Worm (Caenorhabditis elegans): ENCODE measurements around the gene srt-3.
"Not testable (repeated sequence)": the region's sequence is repeated elsewhere in the genome, so short reads cannot be mapped to it uniquely, and the experiment has no call there.

The srt-3 gene

DNA sequence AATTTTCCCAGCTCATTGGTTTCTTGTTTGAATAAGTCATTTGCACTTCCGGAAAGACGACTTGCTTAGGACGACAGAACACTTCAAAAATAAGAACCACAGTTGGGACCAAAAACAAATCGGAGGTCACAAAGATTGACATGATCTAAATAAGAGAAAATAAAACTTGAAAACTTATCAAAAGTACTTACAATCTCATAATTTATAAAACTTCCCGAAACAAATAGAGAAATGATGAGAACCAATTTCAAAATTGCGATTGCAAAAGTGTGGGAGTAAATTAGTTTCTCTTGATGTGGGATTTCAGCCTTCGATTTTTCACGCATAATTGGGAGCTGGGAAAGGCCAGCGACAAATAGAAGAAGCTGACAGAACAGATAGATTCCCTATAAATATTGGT lies 38.6 kb upstream of the srt-3 start, which contains the start of gene ZC132.11:
ZC132.11 (minus strand) TSS at position 101 of the 400 bp plus-strand sequence.
- TF ChIP-seq hlh-13 (GFP tag; optimal IDR thresholded peaks at IDR 0.05) (no peak), dmd-4 (tag; optimal IDR thresholded peaks at IDR 0.05; ENCODE audit: borderline replicate concordance) (no peak), unc-55 (GFP tag; optimal IDR thresholded peaks at IDR 0.05) (no peak), ceh-24 (tag; optimal IDR thresholded peaks at IDR 0.05) (no peak), C08G9.2 (tag; optimal IDR thresholded peaks at IDR 0.05) (no peak)

DNA sequence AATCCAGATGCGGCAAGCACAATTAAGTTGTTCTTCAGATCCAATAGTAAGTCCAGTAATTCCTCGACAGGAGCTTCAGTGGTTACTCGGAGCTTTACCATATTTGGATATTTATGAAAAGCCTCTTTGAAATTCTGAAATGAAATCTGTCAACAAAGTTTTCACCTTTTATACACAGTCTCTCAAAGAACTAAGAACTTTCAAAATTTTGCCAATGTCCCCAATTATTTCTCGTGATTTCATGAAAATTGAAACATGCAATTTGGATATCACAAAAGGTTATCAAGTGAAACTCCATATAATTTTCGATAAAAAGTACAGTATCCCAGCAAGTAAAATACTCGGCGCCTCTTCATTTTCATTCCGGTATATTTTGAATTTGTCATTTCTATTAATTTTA lies 35.9 kb upstream of the srt-3 start, which contains the start of gene F47D2.11:
F47D2.11 (minus strand) TSS at position 101 of the 400 bp plus-strand sequence.
- TF ChIP-seq C38D4.7 (GFP tag; optimal IDR thresholded peaks at IDR 0.05) = no peak
- no peak for TF ChIP-seq ceh-2 (tag; optimal IDR thresholded peaks at IDR 0.05)
- no peak for TF ChIP-seq pha-2 (tag; optimal IDR thresholded peaks at IDR 0.05)
- TF ChIP-seq K09A11.1 (tag; optimal IDR thresholded peaks at IDR 0.05; ENCODE audit: insufficient read depth) = no peak
- no peak for TF ChIP-seq F13H6.1 (tag; optimal IDR thresholded peaks at IDR 0.05)
- no peak for TF ChIP-seq fkh-10 (GFP tag; optimal IDR thresholded peaks at IDR 0.05)

DNA sequence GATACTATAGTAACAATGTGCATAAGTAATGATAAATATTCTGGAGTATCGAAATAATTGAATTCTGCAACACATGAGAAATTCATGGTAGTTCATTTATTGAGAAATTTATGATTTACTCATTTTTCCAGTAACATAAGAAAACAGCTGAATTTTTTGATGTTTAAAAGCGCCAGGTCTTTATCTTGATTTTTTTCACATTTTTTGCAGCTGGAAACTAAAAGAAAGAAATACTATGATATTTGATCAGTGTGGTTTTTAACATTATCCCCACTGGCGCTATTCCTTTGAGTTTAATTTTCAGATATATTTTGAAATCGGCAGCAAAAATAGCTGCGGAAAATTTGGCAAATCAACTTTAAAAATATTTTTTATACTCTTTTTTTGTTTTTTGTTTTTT lies 33.4 kb upstream of the srt-3 start, which contains the start of gene srh-194:
srh-194 (minus strand) TSS at position 101 of the 400 bp plus-strand sequence.
- TF ChIP-seq unc-3 (GFP tag; conservative IDR thresholded peaks at IDR 0.05); unc-3 (tag; optimal IDR thresholded peaks at IDR 0.05); fkh-10 (GFP tag; optimal IDR thresholded peaks at IDR 0.05); rnt-1 (tag; optimal IDR thresholded peaks at IDR 0.05): not testable (repeated sequence)

DNA sequence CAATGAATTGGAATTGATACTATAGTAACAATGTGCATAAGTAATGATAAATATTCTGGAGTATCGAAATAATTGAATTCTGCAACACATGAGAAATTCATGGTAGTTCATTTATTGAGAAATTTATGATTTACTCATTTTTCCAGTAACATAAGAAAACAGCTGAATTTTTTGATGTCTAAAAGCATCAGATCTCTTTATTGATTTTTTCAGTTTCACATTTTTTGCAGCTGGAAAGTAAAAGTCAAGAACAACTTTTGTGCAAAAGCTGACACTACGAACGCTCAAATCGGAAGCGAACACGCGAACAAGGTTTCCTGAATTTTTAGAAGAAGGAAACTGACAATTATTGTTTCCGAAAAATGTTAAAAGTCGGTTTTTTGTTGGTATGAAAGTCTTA lies 30.1 kb upstream of the srt-3 start, which contains the start of gene srh-193:
srh-193 (minus strand) TSS at position 101 of the 400 bp plus-strand sequence.
- not testable (repeated sequence) for TF ChIP-seq elt-2 (tag; optimal IDR thresholded peaks at IDR 0.05); hlh-30 (tag; optimal IDR thresholded peaks at IDR 0.05; ENCODE audit: insufficient read depth); ceh-18 (tag; optimal IDR thresholded peaks at IDR 0.05)

DNA sequence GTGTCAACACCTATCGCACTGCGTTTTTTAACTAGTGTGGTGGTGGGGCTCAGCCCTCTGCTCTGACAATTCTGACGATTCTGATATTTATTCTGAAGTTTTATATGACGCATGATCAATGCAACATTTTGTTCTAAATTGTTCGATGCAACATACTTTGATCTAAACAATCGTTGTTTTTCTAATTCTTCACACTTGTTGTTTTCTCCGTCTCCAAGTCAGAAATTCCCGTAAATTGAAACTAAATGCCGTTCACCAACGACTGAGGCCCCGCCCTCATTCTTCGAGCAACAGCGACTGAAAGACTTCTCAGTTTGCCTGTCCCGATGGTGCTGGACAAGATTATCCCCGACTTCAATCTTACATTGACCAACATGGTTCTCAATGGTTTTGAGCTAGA lies 24.7 kb upstream of the srt-3 start, which contains the start of gene srt-19:
srt-19 (plus strand) TSS at position 301 of the 400 bp plus-strand sequence.
- TF ChIP-seq unc-86, pqm-1, sdc-2 (tag; optimal IDR thresholded peaks at IDR 0.05): not testable (repeated sequence)

DNA sequence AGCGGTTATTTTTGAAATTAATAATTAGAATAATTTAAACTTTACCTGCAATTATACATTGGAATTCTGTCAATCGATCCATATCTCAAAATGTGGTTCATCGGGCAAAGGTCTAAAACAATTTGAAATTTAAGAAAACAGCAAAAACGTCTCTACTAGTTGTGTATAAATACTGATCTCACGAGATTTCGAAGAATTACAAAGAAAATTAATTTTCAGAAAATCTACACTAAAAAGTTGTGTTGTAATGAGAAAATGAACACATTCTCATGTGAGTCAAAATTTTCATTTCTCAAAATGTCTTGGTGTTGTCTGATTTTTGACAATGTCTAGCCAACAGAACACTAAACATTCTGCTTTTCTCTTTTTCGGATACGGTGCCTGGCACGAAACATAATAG lies 21.7 kb upstream of the srt-3 start, which contains the start of gene srt-37:
srt-37 (minus strand) TSS at position 101 of the 400 bp plus-strand sequence.
- not testable (repeated sequence) for TF ChIP-seq mec-3 (tag; optimal IDR thresholded peaks at IDR 0.05; ENCODE audit: borderline replicate concordance); K02D7.2 (tag; optimal IDR thresholded peaks at IDR 0.05); fax-1 (tag; optimal IDR thresholded peaks at IDR 0.05)

DNA sequence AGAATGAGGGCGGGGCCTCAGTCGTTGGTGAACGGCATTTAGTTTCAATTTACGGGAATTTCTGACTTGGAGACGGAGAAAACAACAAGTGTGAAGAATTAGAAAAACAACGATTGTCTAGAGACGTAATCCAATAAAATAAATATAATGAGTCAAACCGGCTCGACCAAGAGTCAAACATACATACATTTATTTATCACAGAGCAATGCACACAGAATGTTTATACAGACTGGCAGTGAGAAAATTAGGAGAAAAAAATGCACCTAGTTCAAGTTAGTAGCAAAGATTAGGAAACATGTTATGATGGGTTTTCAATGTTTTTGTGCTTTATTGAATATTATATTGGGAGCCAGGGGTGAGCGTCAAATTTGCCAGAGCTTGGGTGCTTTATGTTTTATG lies 18.7 kb upstream of the srt-3 start, which contains the start of gene srt-20:
srt-20 (minus strand) TSS at position 101 of the 400 bp plus-strand sequence.
- not testable (repeated sequence) for TF ChIP-seq hlh-15 (tag; optimal IDR thresholded peaks at IDR 0.05); unc-3 (GFP tag; conservative IDR thresholded peaks at IDR 0.05); unc-3 (tag; optimal IDR thresholded peaks at IDR 0.05); zip-5 (tag; optimal IDR thresholded peaks at IDR 0.05)

DNA sequence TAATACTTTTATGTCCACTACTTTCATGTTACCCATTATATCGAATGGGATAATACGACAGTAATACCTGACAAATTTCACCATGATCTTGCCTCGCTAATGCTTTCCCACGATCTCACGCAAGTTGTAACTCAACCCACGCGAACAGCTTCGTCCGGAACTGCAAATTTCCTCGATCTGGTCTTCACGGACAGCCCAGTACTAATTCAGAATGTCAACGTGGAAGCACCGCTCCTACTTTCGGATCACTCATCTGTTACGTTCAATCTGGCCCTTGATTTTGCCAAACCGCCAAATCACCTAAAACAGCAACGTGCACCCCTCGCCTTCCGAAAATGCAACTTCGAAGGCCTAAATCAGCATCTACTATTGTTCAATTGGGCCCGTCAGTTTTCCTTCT lies 13.4 kb upstream of the srt-3 start:
- no peak for TF ChIP-seq ceh-19 (GFP tag; optimal IDR thresholded peaks at IDR 0.05)
- TF ChIP-seq ahr-1 (tag; optimal IDR thresholded peaks at IDR 0.05) = no peak
- no peak for TF ChIP-seq ceh-48 (tag; optimal IDR thresholded peaks at IDR 0.05)
- no peak for TF ChIP-seq tbx-2 (tag; optimal IDR thresholded peaks at IDR 0.05)
- TF ChIP-seq ceh-6 (GFP tag; optimal IDR thresholded peaks at IDR 0.05) = no peak
- no peak for TF ChIP-seq nfya-1 (tag; optimal IDR thresholded peaks at IDR 0.05)
- TF ChIP-seq unc-55 (GFP tag; optimal IDR thresholded peaks at IDR 0.05) = no peak
- TF ChIP-seq K09A11.1 (tag; optimal IDR thresholded peaks at IDR 0.05; ENCODE audit: insufficient read depth) = no peak
- TF ChIP-seq hlh-8 (tag; optimal IDR thresholded peaks at IDR 0.05) = no peak
- TF ChIP-seq lim-6 (tag; optimal IDR thresholded peaks at IDR 0.05) = no peak
- TF ChIP-seq elt-4 (tag; optimal IDR thresholded peaks at IDR 0.05) = no peak
- no peak for TF ChIP-seq pha-2 (tag; optimal IDR thresholded peaks at IDR 0.05)
- no peak for TF ChIP-seq eyg-1 (tag; optimal IDR thresholded peaks at IDR 0.05)
- TF ChIP-seq syd-9 (tag; optimal IDR thresholded peaks at IDR 0.05) = no peak
- TF ChIP-seq unc-86 (tag; optimal IDR thresholded peaks at IDR 0.05) = no peak
